Fruit fly (Drosophila melanogaster) whole organism, pupa: Measurements from ENCODE around the gene CG31145.

Experiments
- CG12605 ChIP-seq: fragments of 200-800 bp; sonication (Bioruptor generic); IDR thresholded peaks from 2 replicates; pipeline ENCODE4 v1.3.6; 2022; ENCODE audit warnings: missing biosample characterization, missing genetic modification characterization
- CG14655 ChIP-seq: fragments of 200-800 bp; sonication (Bioruptor generic); optimal IDR thresholded peaks from 3 replicates; lab custom pipeline; 2017; ENCODE audit warnings: mild to moderate bottlenecking, missing biosample characterization, missing genetic modification reagents, missing genetic modification characterization
- CG15710 ChIP-seq: fragments of 200-800 bp; sonication (Bioruptor generic); optimal IDR thresholded peaks from 2 replicates; lab custom pipeline; 2018; ENCODE audit warnings: missing biosample characterization, mild to moderate bottlenecking, missing genetic modification characterization, moderate library complexity
- CG17806 ChIP-seq: fragments of 200-800 bp; sonication (Bioruptor generic); optimal IDR thresholded peaks from 2 replicates; lab custom pipeline; 2018; ENCODE audit warnings: missing biosample characterization, mild to moderate bottlenecking, missing genetic modification characterization, moderate library complexity
- CG8159 ChIP-seq: fragments of 200-800 bp; sonication (Bioruptor generic); optimal IDR thresholded peaks from 3 replicates; lab custom pipeline; 2018; ENCODE audit warnings: missing biosample characterization, mild to moderate bottlenecking, missing genetic modification characterization, moderate library complexity
- CG8301 ChIP-seq: fragments of 200-800 bp; sonication (Bioruptor generic); optimal IDR thresholded peaks from 2 replicates; lab custom pipeline; 2018; ENCODE audit warnings: missing biosample characterization, mild to moderate bottlenecking, missing genetic modification characterization
- CG9948 ChIP-seq: fragments of 200-800 bp; sonication (Bioruptor generic); optimal IDR thresholded peaks from 2 replicates; lab custom pipeline; 2018; ENCODE audit warnings: missing biosample characterization, mild to moderate bottlenecking, missing genetic modification characterization, moderate library complexity
- Ets98B ChIP-seq: fragments of 200-800 bp; sonication (Bioruptor generic); IDR thresholded peaks from 2 replicates; pipeline ENCODE4 v1.3.6; 2022; ENCODE audit warnings: missing biosample characterization, missing genetic modification characterization
- Pif1A ChIP-seq: fragments of 200-800 bp; sonication (Bioruptor generic); optimal IDR thresholded peaks from 3 replicates; lab custom pipeline; 2016; ENCODE audit warnings: missing biosample characterization, missing genetic modification characterization
- Snoo ChIP-seq: fragments of 200-800 bp; sonication (Bioruptor generic); optimal IDR thresholded peaks from 3 replicates; lab custom pipeline; 2017; ENCODE audit warnings: missing biosample characterization, mild to moderate bottlenecking, missing genetic modification characterization, inconsistent platforms
- gl ChIP-seq: fragments of 200-800 bp; sonication (Bioruptor generic); optimal IDR thresholded peaks from 2 replicates; lab custom pipeline; 2018; ENCODE audit warnings: missing biosample characterization, mild to moderate bottlenecking, missing genetic modification characterization

- peak; percentile 96 for TF ChIP-seq gl (tag; lab: Kevin White, UChicago)
- TF ChIP-seq CG12605 (GFP tag; lab: Robert Waterston, UW), result peak; percentile 98
- peak; percentile 100 for TF ChIP-seq CG8301 (tag; lab: Kevin White, UChicago)
- TF ChIP-seq CG15710 (tag; lab: Kevin White, UChicago), result peak; percentile 99
- peak; percentile 99 for TF ChIP-seq CG9948 (tag; lab: Kevin White, UChicago)
- TF ChIP-seq Snoo, result peak; percentile 100
- TF ChIP-seq Ets98B (GFP tag; lab: Robert Waterston, UW), result peak; percentile 99
- TF ChIP-seq CG17806 (tag; lab: Kevin White, UChicago), result peak; percentile 99
- TF ChIP-seq Pif1A (GFP tag; lab: Kevin White, UChicago), result peak; percentile 100
- TF ChIP-seq CG8159, result peak; percentile 99
- peak; percentile 100 for TF ChIP-seq CG14655 (GFP tag; lab: Kevin White, UChicago)
Measured at dm6 chr3R:23669401-23670216, at the start of gene CG31145.
